Worm (Caenorhabditis elegans) whole organism, young adult: Measurements from ENCODE around the gene K07D4.4.

Source experiments
- chd-7 ChIP-seq: sonication (generic microtip); optimal IDR thresholded peaks from 2 replicates; lab custom pipeline; 2016; ENCODE audit warnings: mild to moderate bottlenecking, missing genetic modification characterization, moderate library complexity, missing compliant biosample characterization
- pha-4 ChIP-seq: fragments of 150-350 bp; sonication (generic microtip); optimal IDR thresholded peaks from 2 replicates; lab custom pipeline; 2014; ENCODE audit warnings: missing biosample characterization, missing genetic modification reagents, missing genetic modification characterization
- repo-1 ChIP-seq: sonication (generic microtip); optimal IDR thresholded peaks from 2 replicates; lab custom pipeline; 2017; ENCODE audit warnings: mild to moderate bottlenecking, missing genetic modification characterization, missing compliant biosample characterization
- snpc-3.4 ChIP-seq: sonication (generic microtip); optimal IDR thresholded peaks from 2 replicates; lab custom pipeline; 2017; ENCODE audit warnings: missing genetic modification characterization, mild to moderate bottlenecking, missing compliant biosample characterization, antibody characterized with exemption, moderate library complexity, missing genotype, missing genetic modification reagents
- unc-62 ChIP-seq: fragments of 150-350 bp; optimal IDR thresholded peaks from 2 replicates; lab custom pipeline; 2014; ENCODE audit warnings: missing biosample characterization, missing genetic modification reagents, missing genetic modification characterization
- ztf-6 ChIP-seq: fragments of 200-800 bp; sonication (Bioruptor generic); IDR thresholded peaks from 2 replicates; pipeline ENCODE4 v1.3.6; 2022; ENCODE audit warnings: missing genetic modification reagents, missing genetic modification characterization, missing compliant biosample characterization

DNA sequence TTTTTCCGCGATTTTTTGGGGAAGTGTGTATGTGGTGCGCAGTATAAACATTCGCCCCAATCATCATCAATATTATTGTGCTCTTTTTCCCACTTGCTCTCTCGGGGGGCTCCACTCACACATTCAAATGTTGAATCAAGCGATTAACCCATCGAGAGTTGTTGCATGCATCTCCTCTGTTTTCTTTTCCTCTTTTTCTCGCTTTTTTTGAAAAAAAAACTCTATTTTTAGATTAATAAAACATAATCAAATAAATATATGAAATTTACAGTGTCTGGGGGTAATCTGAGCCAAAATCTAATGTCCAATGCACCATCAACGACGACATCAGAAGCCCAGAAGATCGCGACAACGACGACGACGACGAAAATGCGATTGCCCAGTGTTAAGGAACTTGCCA lies 27.6 kb downstream of the K07D4.4 start, which contains the start of gene ephx-1:
- TF ChIP-seq repo-1 (tag; lab: Kevin White, UChicago) (no peak), pha-4 (tag; lab: Kevin White, UChicago) (no peak), chd-7 (tag; lab: Kevin White, UChicago) (no peak), unc-62 (GFP tag; lab: Kevin White, UChicago) (no peak), snpc-3.4 (tag; lab: Kevin White, UChicago) (no peak), ztf-6 (GFP tag; lab: Robert Waterston, UW) (no peak)
